Worm (Caenorhabditis elegans) whole organism, L1 larva: ENCODE results near the gene Y27F2A.6.

Source experiments
- egl-27 ChIP-seq, 2 experiments: fragments of 150-350 bp in 1 of 2; sonication (generic microtip); optimal IDR thresholded peaks; 3 replicates each; lab custom pipeline; 2017 to 2018; ENCODE audit warnings: missing biosample characterization in 2 of 2, missing genetic modification characterization in 2 of 2, missing genetic modification reagents in 2 of 2
- hpl-2 ChIP-seq: fragments of 150-350 bp; optimal IDR thresholded peaks from 2 replicates; lab custom pipeline; 2014; ENCODE audit warnings: missing biosample characterization, missing genetic modification reagents, missing genetic modification characterization
- mdl-1 ChIP-seq, 2 experiments: fragments of 150-350 bp; optimal IDR thresholded peaks; 2 replicates each; lab custom pipeline; 2014 to 2017; ENCODE audit warnings: missing biosample characterization in 2 of 2, missing genetic modification characterization in 2 of 2, inconsistent platforms in 1 of 2
- nhr-11 ChIP-seq: fragments of 150-350 bp; optimal IDR thresholded peaks from 2 replicates; lab custom pipeline; 2014; ENCODE audit warnings: missing biosample characterization, missing genetic modification characterization
- nhr-28 ChIP-seq: fragments of 150-350 bp; optimal IDR thresholded peaks from 2 replicates; lab custom pipeline; 2014; ENCODE audit warnings: missing biosample characterization, missing genetic modification characterization
- nhr-76 ChIP-seq: sonication (generic microtip); optimal IDR thresholded peaks from 2 replicates; lab custom pipeline; 2017; ENCODE audit warnings: missing biosample characterization, missing genetic modification characterization
- skn-1 ChIP-seq: fragments of 150-350 bp; optimal IDR thresholded peaks from 2 replicates; lab custom pipeline; 2014; ENCODE audit warnings: missing biosample characterization, missing genetic modification characterization
- vab-15 ChIP-seq: sonication (generic microtip); optimal IDR thresholded peaks from 2 replicates; lab custom pipeline; 2017; ENCODE audit warnings: missing genotype, mild to moderate bottlenecking, missing genetic modification characterization, missing compliant biosample characterization

ce11 chrII:3230422-3230821 is 47.2 kb upstream of the Y27F2A.6 start, which contains the start of gene srh-297:
- TF ChIP-seq nhr-28 (tag; lab: Kevin White, UChicago): no peak
- TF ChIP-seq hpl-2 (GFP tag; lab: Kevin White, UChicago): no peak
- TF ChIP-seq mdl-1 (tag; optimal IDR thresholded peaks at IDR 0.05; lab: Kevin White, UChicago): no peak
- TF ChIP-seq skn-1 (tag; lab: Kevin White, UChicago): no peak
- TF ChIP-seq nhr-76 (tag; lab: Kevin White, UChicago): no peak
- TF ChIP-seq egl-27 (tag; optimal IDR thresholded peaks at IDR 0.05; lab: Kevin White, UChicago): no peak
- no peak for TF ChIP-seq nhr-11 (tag; lab: Kevin White, UChicago)
- TF ChIP-seq vab-15: no peak
